Fruit fly (Drosophila melanogaster): ENCODE data around the gene Pak3.
A peak's percentile ranks its signal among the peaks of the same experiment; 100 is the strongest.

dm6 chr3R:16497379-16497778 lies 43.8 kb upstream of the Pak3 start:
- TF ChIP-seq CG3407 (GFP tag; optimal IDR thresholded peaks at IDR 0.05) (peak; percentile 54), CG4328 (GFP tag; optimal IDR thresholded peaks at IDR 0.05) (peak; percentile 46), bigmax (GFP tag; optimal IDR thresholded peaks at IDR 0.05) (no peak), Bteb2 (GFP tag; optimal IDR thresholded peaks at IDR 0.05) (peak; percentile 35), CG2129 (GFP tag; IDR thresholded peaks at IDR 0.05; ENCODE audit: partially characterized antibody) (no peak), D19B (GFP tag; optimal IDR thresholded peaks at IDR 0.05) (peak; percentile 62), Xbp1 (GFP tag; optimal IDR thresholded peaks at IDR 0.05) (peak; percentile 92), CG1024 (GFP tag; IDR thresholded peaks at IDR 0.05) (peak; percentile 82), aop (GFP tag; IDR thresholded peaks at IDR 0.05) (no peak), TFAM (GFP tag; optimal IDR thresholded peaks at IDR 0.05) (peak; percentile 27), tna (GFP tag; IDR thresholded peaks at IDR 0.05; ENCODE audit: partially characterized antibody) (no peak), sima (GFP tag; optimal IDR thresholded peaks at IDR 0.05) (no peak)
